Fruit fly (Drosophila melanogaster): ENCODE measurements around the gene CG34049.

dm6 chr2L:2239284-2239683 lies 25.8 kb downstream of the CG34049 start, which contains the start of gene Tengl2:
- no peak for TF ChIP-seq N (GFP tag; optimal IDR thresholded peaks at IDR 0.05)
- no peak for TF ChIP-seq sage (GFP tag; optimal IDR thresholded peaks at IDR 0.05)
- no peak for TF ChIP-seq foxo (GFP tag; optimal IDR thresholded peaks at IDR 0.05)
- no peak for TF ChIP-seq tai (GFP tag; optimal IDR thresholded peaks at IDR 0.05)
- no peak for TF ChIP-seq ey (GFP tag; optimal IDR thresholded peaks at IDR 0.05)
- TF ChIP-seq Abd-B (GFP tag; optimal IDR thresholded peaks at IDR 0.05) = no peak
- TF ChIP-seq Dif (GFP tag; optimal IDR thresholded peaks at IDR 0.05; ENCODE audit: partially characterized antibody) = no peak
- TF ChIP-seq Myc (optimal IDR thresholded peaks at IDR 0.05) = no peak
- no peak for TF ChIP-seq psq (GFP tag; optimal IDR thresholded peaks at IDR 0.05)
- no peak for TF ChIP-seq Rel (GFP tag; optimal IDR thresholded peaks at IDR 0.05)
- no peak for TF ChIP-seq Rel (tag; optimal IDR thresholded peaks at IDR 0.05)
- TF ChIP-seq dl (GFP tag; optimal IDR thresholded peaks at IDR 0.05; ENCODE audit: insufficient read depth in 1 of 2, partially characterized antibody in 2 of 2) = no peak
- TF ChIP-seq Dfd (GFP tag; optimal IDR thresholded peaks at IDR 0.05) = no peak
- no peak for TF ChIP-seq lola (GFP tag; optimal IDR thresholded peaks at IDR 0.05)
- no peak for TF ChIP-seq brk (GFP tag; optimal IDR thresholded peaks at IDR 0.05)

Data from whole organism, wandering third instar larva.